Worm (Caenorhabditis elegans): ENCODE measurements around the gene srj-50.

The srj-50 gene

DNA sequence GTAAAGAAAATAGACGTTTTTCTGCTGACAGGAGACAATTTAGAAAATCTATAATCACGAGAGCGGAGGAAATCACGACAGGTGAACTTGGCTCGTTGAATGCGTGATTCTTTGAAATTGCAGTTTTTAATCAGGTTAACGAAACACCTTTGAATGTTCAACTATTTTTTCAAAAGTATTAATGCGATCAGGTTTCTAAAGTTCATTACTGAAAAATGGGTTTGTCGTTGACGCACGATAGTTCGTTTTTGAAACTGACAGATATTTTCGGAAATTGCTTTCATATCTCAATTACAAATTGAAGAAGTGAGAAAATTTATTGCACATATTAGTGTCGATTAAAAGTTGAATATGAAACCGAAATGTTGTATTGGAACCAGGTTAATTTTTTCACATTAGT, 16.8 kb upstream of the srj-50 start, which contains the start of gene F54E2.5:
F54E2.5 (minus strand) TSS at position 101 of the 400 bp plus-strand sequence.
- no peak for TF ChIP-seq ceh-31 (tag; optimal IDR thresholded peaks at IDR 0.05)
- no peak for TF ChIP-seq hlh-30 (tag; optimal IDR thresholded peaks at IDR 0.05; ENCODE audit: insufficient read depth)
- TF ChIP-seq pag-3 (tag; optimal IDR thresholded peaks at IDR 0.05; ENCODE audit: borderline replicate concordance), result no peak
- no peak for TF ChIP-seq elt-4 (tag; optimal IDR thresholded peaks at IDR 0.05)
- no peak for TF ChIP-seq pqm-1 (tag; optimal IDR thresholded peaks at IDR 0.05)
- no peak for TF ChIP-seq pros-1 (tag; optimal IDR thresholded peaks at IDR 0.05)
- no peak for TF ChIP-seq Y22D7AL.16 (tag; optimal IDR thresholded peaks at IDR 0.05)
- no peak for TF ChIP-seq F13H6.1 (tag; optimal IDR thresholded peaks at IDR 0.05)
- no peak for TF ChIP-seq ceh-9 (tag; optimal IDR thresholded peaks at IDR 0.05)
- TF ChIP-seq ceh-45 (GFP tag; IDR thresholded peaks at IDR 0.05), result no peak
- no peak for TF ChIP-seq ceh-2 (tag; optimal IDR thresholded peaks at IDR 0.05)
- TF ChIP-seq ceh-48 (tag; optimal IDR thresholded peaks at IDR 0.05), result no peak
- TF ChIP-seq hlh-8 (tag; optimal IDR thresholded peaks at IDR 0.05), result no peak
- no peak for TF ChIP-seq pax-1 (tag; optimal IDR thresholded peaks at IDR 0.05)
- TF ChIP-seq C38D4.7 (GFP tag; optimal IDR thresholded peaks at IDR 0.05), result no peak
- no peak for TF ChIP-seq syd-9 (tag; optimal IDR thresholded peaks at IDR 0.05)
- no peak for TF ChIP-seq fkh-10 (GFP tag; optimal IDR thresholded peaks at IDR 0.05)
- no peak for TF ChIP-seq rnt-1 (tag; optimal IDR thresholded peaks at IDR 0.05)

ce11 chrV:2818117-2818516, 14.6 kb upstream of the srj-50 start, which contains the start of gene srt-34:
TSS of gene srt-34 (minus strand) at chrV:2818217.
- TF ChIP-seq ama-1 (optimal IDR thresholded peaks at IDR 0.05) (no peak), zip-5 (tag; optimal IDR thresholded peaks at IDR 0.05) (no peak), hlh-15 (tag; optimal IDR thresholded peaks at IDR 0.05) (no peak), K09A11.1 (tag; optimal IDR thresholded peaks at IDR 0.05; ENCODE audit: insufficient read depth) (no peak), unc-55 (GFP tag; optimal IDR thresholded peaks at IDR 0.05) (no peak), ceh-34 (tag; optimal IDR thresholded peaks at IDR 0.05) (no peak), lim-6 (tag; optimal IDR thresholded peaks at IDR 0.05) (no peak), Y22D7AL.16 (tag; optimal IDR thresholded peaks at IDR 0.05) (no peak), ceh-30 (tag; optimal IDR thresholded peaks at IDR 0.05) (no peak), ttx-3 (tag; optimal IDR thresholded peaks at IDR 0.05) (no peak), sdc-2 (tag; optimal IDR thresholded peaks at IDR 0.05) (no peak), pros-1 (tag; optimal IDR thresholded peaks at IDR 0.05) (no peak), tbx-2 (tag; optimal IDR thresholded peaks at IDR 0.05) (no peak), odd-2 (tag; optimal IDR thresholded peaks at IDR 0.05) (no peak), rnt-1 (tag; optimal IDR thresholded peaks at IDR 0.05) (no peak), ceh-2 (tag; optimal IDR thresholded peaks at IDR 0.05) (no peak), tbx-7 (tag; optimal IDR thresholded peaks at IDR 0.05) (no peak)

ce11 chrV:2821618-2822272, 11.0 kb upstream of the srj-50 start, which contains the start of gene srh-36:
TSS of gene srh-36 (minus strand) at chrV:2821668.
- TF ChIP-seq tbx-7 (tag; optimal IDR thresholded peaks at IDR 0.05), result no peak
- TF ChIP-seq elt-4 (tag; optimal IDR thresholded peaks at IDR 0.05), result no peak
- no peak for TF ChIP-seq sox-4 (tag; optimal IDR thresholded peaks at IDR 0.05)

- TF ChIP-seq K09A11.1 (tag; optimal IDR thresholded peaks at IDR 0.05; ENCODE audit: insufficient read depth), result no peak
- TF ChIP-seq ceh-18 (tag; optimal IDR thresholded peaks at IDR 0.05), result no peak
- no peak for TF ChIP-seq gmeb-2 (tag; optimal IDR thresholded peaks at IDR 0.05)
- peak; percentile 85 for TF ChIP-seq dve-1 (tag; optimal IDR thresholded peaks at IDR 0.05)
- no peak for TF ChIP-seq elt-2 (tag; optimal IDR thresholded peaks at IDR 0.05)
Measured at ce11 chrV:2825978-2826377, 6.8 kb upstream of the srj-50 start.

Data from whole organism, late embryonic.